Fruit fly (Drosophila melanogaster): ENCODE data around the gene CG46311.

DNA sequence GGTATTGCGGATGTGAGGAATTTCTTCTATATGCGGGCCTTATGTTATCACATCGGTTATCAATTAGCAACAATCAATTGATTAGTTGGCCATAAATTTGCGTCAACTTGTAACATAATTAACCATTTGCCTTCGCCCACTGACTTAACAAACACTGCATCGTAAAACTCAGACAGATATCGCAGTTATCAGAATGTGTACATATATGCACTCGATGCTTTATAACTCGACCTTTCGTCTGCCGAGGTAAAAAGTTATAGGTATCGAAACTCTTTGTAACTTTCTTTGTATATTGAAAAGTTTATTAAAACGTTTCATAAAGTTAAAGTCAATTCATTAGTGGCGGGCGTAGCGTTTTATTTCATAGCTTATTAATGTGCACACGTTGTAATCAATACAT, 581 bp upstream of the CG46311 start:
- TF ChIP-seq D1 (tag; optimal IDR thresholded peaks at IDR 0.05) (no peak), gl (tag; optimal IDR thresholded peaks at IDR 0.05) (no peak), rn (GFP tag; IDR thresholded peaks at IDR 0.05) (no peak), CG17806 (tag; optimal IDR thresholded peaks at IDR 0.05) (no peak), CG14655 (GFP tag; optimal IDR thresholded peaks at IDR 0.05) (no peak), CG10348 (GFP tag; IDR thresholded peaks at IDR 0.05) (no peak), CG9948 (tag; optimal IDR thresholded peaks at IDR 0.05) (no peak), Snoo (tag; optimal IDR thresholded peaks at IDR 0.05) (no peak), EcR (GFP tag; optimal IDR thresholded peaks at IDR 0.05) (no peak), Ets98B (GFP tag; IDR thresholded peaks at IDR 0.05) (no peak), CG13204 (GFP tag; optimal IDR thresholded peaks at IDR 0.05) (no peak), CG12605 (GFP tag; IDR thresholded peaks at IDR 0.05) (no peak), fd96Ca (GFP tag; IDR thresholded peaks at IDR 0.05) (no peak)
